Fruit fly (Drosophila melanogaster) whole organism, adult: Measurements from ENCODE around the gene KP78a.

ENCODE experiments used
- CG11617 ChIP-seq: fragments of 200-800 bp; sonication (Bioruptor generic); optimal IDR thresholded peaks from 2 replicates; lab custom pipeline; 2017; ENCODE audit warnings: mild to moderate bottlenecking, missing biosample characterization, missing genetic modification reagents, missing genetic modification characterization
- CG12768 ChIP-seq: fragments of 200-800 bp; sonication (Bioruptor generic); optimal IDR thresholded peaks from 2 replicates; lab custom pipeline; 2017; ENCODE audit warnings: missing biosample characterization, missing genetic modification characterization, mild to moderate bottlenecking, moderate library complexity, missing genetic modification reagents
- CG14711 ChIP-seq: fragments of 200-800 bp; sonication (Bioruptor generic); optimal IDR thresholded peaks from 2 replicates; lab custom pipeline; 2018; ENCODE audit warnings: missing biosample characterization, mild to moderate bottlenecking, missing genetic modification characterization, moderate library complexity
- CG1620 ChIP-seq: fragments of 200-800 bp; sonication (Bioruptor generic); optimal IDR thresholded peaks from 2 replicates; lab custom pipeline; 2016; ENCODE audit warnings: missing biosample characterization, missing genetic modification characterization
- CG33017 ChIP-seq: fragments of 200-800 bp; sonication (Bioruptor generic); optimal IDR thresholded peaks from 2 replicates; lab custom pipeline; 2018; ENCODE audit warnings: missing biosample characterization, mild to moderate bottlenecking, missing genetic modification characterization, moderate library complexity
- CG5204 ChIP-seq: fragments of 200-800 bp; sonication (Bioruptor generic); optimal IDR thresholded peaks from 2 replicates; lab custom pipeline; 2016; ENCODE audit warnings: missing biosample characterization, missing genetic modification characterization
- CG7045 ChIP-seq: fragments of 200-800 bp; sonication (Bioruptor generic); optimal IDR thresholded peaks from 2 replicates; lab custom pipeline; 2017; ENCODE audit warnings: missing biosample characterization, mild to moderate bottlenecking, missing genetic modification characterization
- CG7101 ChIP-seq: fragments of 200-800 bp; sonication (Bioruptor generic); optimal IDR thresholded peaks from 2 replicates; lab custom pipeline; 2018; ENCODE audit warnings: missing biosample characterization, mild to moderate bottlenecking, missing genetic modification characterization, moderate library complexity
- Clk ChIP-seq: fragments of 200-800 bp; sonication (Bioruptor generic); optimal IDR thresholded peaks from 2 replicates; lab custom pipeline; 2017; ENCODE audit warnings: missing biosample characterization, missing genetic modification characterization
- Crg-1 ChIP-seq: fragments of 200-800 bp; sonication (Bioruptor generic); optimal IDR thresholded peaks from 2 replicates; lab custom pipeline; 2016; ENCODE audit warnings: missing biosample characterization, missing genetic modification characterization
- Hr96 ChIP-seq: fragments of 200-800 bp; sonication (Bioruptor generic); optimal IDR thresholded peaks from 2 replicates; lab custom pipeline; 2016; ENCODE audit warnings: missing biosample characterization, missing genetic modification characterization
- Mnt ChIP-seq: fragments of 200-800 bp; sonication (Bioruptor generic); optimal IDR thresholded peaks from 2 replicates; lab custom pipeline; 2016; ENCODE audit warnings: missing biosample characterization, mild to moderate bottlenecking, missing genetic modification characterization
- bab1 ChIP-seq: fragments of 200-800 bp; sonication (Bioruptor generic); optimal IDR thresholded peaks from 3 replicates; lab custom pipeline; 2019; ENCODE audit warnings: missing biosample characterization, mild to moderate bottlenecking, missing genetic modification characterization, moderate library complexity
- cic ChIP-seq: fragments of 200-800 bp; sonication (Bioruptor generic); optimal IDR thresholded peaks from 2 replicates; lab custom pipeline; 2017; ENCODE audit warnings: missing biosample characterization, mild to moderate bottlenecking, missing genetic modification characterization, moderate library complexity
- cnc ChIP-seq, 2 experiments: fragments of >200 bp; optimal IDR thresholded peaks; 2 replicates each; lab custom pipeline; 2017
- kay ChIP-seq: fragments of 200-800 bp; sonication (Bioruptor generic); peaks from one replicate; lab custom pipeline; 2016; ENCODE audit warnings: missing biosample characterization, missing genetic modification characterization, borderline replicate concordance
- ovo ChIP-seq: fragments of 200-800 bp; sonication (Bioruptor generic); optimal IDR thresholded peaks from 2 replicates; lab custom pipeline; 2016; ENCODE audit warnings: missing biosample characterization, missing genetic modification characterization
- pad ChIP-seq: fragments of 200-800 bp; sonication (Bioruptor generic); optimal IDR thresholded peaks from 3 replicates; lab custom pipeline; 2017; ENCODE audit warnings: missing biosample characterization, missing genetic modification characterization, mild to moderate bottlenecking, moderate library complexity, missing genetic modification reagents
- tj ChIP-seq: fragments of 200-800 bp; sonication (Bioruptor generic); optimal IDR thresholded peaks from 3 replicates; lab custom pipeline; 2017; ENCODE audit warnings: missing biosample characterization, mild to moderate bottlenecking, missing genetic modification characterization, moderate library complexity
- toe ChIP-seq: fragments of 200-800 bp; sonication (Bioruptor generic); optimal IDR thresholded peaks from 2 replicates; lab custom pipeline; 2016; ENCODE audit warnings: missing biosample characterization, missing genetic modification characterization

KP78a gene

dm6 chr3R:11375142-11375541 is 22.2 kb upstream of the KP78a start:
- TF ChIP-seq cic (GFP tag; lab: Kevin White, UChicago) (no peak), CG1620 (GFP tag; lab: Kevin White, UChicago) (no peak), tj (GFP tag; lab: Kevin White, UChicago) (no peak), ovo (GFP tag; lab: Kevin White, UChicago) (no peak), CG14711 (no peak), Clk (GFP tag; lab: Kevin White, UChicago) (no peak), Crg-1 (no peak), CG12768 (no peak), cnc (optimal IDR thresholded peaks at IDR 0.05; lab: Kevin White, UChicago) (no peak), Mnt (GFP tag; lab: Kevin White, UChicago) (no peak), pad (no peak)

dm6 chr3R:11372053-11373016 is 19.4 kb upstream of the KP78a start:
- peak; percentile 79 for TF ChIP-seq pad
- TF ChIP-seq CG11617 (GFP tag; lab: Kevin White, UChicago), result no peak

dm6 chr3R:11370805-11371204 is 17.9 kb upstream of the KP78a start:
- TF ChIP-seq CG7101 (no peak), bab1 (GFP tag; lab: Kevin White, UChicago) (no peak), CG11617 (GFP tag; lab: Kevin White, UChicago) (no peak), CG7045 (GFP tag; lab: Kevin White, UChicago) (no peak), ovo (GFP tag; lab: Kevin White, UChicago) (no peak), CG33017 (tag; lab: Kevin White, UChicago) (no peak), Crg-1 (no peak), kay (GFP tag; lab: Kevin White, UChicago) (no peak), CG5204 (GFP tag; lab: Kevin White, UChicago) (no peak), toe (GFP tag; lab: Kevin White, UChicago) (no peak), CG1620 (GFP tag; lab: Kevin White, UChicago) (no peak)

dm6 chr3R:11370333-11370732 is 17.4 kb upstream of the KP78a start:
- TF ChIP-seq cnc (optimal IDR thresholded peaks at IDR 0.05; lab: Kevin White, UChicago), result no peak
- TF ChIP-seq tj (GFP tag; lab: Kevin White, UChicago), result no peak
- TF ChIP-seq CG11617 (GFP tag; lab: Kevin White, UChicago), result no peak
- no peak for TF ChIP-seq Clk (GFP tag; lab: Kevin White, UChicago)
- TF ChIP-seq CG7101, result no peak
- no peak for TF ChIP-seq Crg-1
- TF ChIP-seq ovo (GFP tag; lab: Kevin White, UChicago), result no peak
- no peak for TF ChIP-seq pad
- TF ChIP-seq CG1620 (GFP tag; lab: Kevin White, UChicago), result no peak
- TF ChIP-seq Hr96 (GFP tag; lab: Kevin White, UChicago), result no peak

dm6 chr3R:11368766-11369165 is 15.8 kb upstream of the KP78a start:
- TF ChIP-seq CG12768 (no peak), CG11617 (GFP tag; lab: Kevin White, UChicago) (no peak), CG14711 (no peak)

- no peak for TF ChIP-seq cic (GFP tag; lab: Kevin White, UChicago)
- no peak for TF ChIP-seq CG7101
- no peak for TF ChIP-seq CG7045 (GFP tag; lab: Kevin White, UChicago)
- no peak for TF ChIP-seq bab1 (GFP tag; lab: Kevin White, UChicago)
- no peak for TF ChIP-seq tj (GFP tag; lab: Kevin White, UChicago)
Measured at dm6 chr3R:11366315-11366714, 13.4 kb upstream of the KP78a start.

- TF ChIP-seq toe (GFP tag; lab: Kevin White, UChicago), result no peak
- TF ChIP-seq tj (GFP tag; lab: Kevin White, UChicago), result no peak
- no peak for TF ChIP-seq Clk (GFP tag; lab: Kevin White, UChicago)
- TF ChIP-seq Mnt (GFP tag; lab: Kevin White, UChicago), result no peak
- TF ChIP-seq CG5204 (GFP tag; lab: Kevin White, UChicago), result no peak
- no peak for TF ChIP-seq Crg-1
- no peak for TF ChIP-seq CG12768
- no peak for TF ChIP-seq cic (GFP tag; lab: Kevin White, UChicago)
- no peak for TF ChIP-seq CG1620 (GFP tag; lab: Kevin White, UChicago)
- TF ChIP-seq CG11617 (GFP tag; lab: Kevin White, UChicago), result no peak
- TF ChIP-seq cnc (optimal IDR thresholded peaks at IDR 0.05; lab: Kevin White, UChicago), result no peak
- TF ChIP-seq pad, result no peak
- TF ChIP-seq Hr96 (GFP tag; lab: Kevin White, UChicago), result no peak
- TF ChIP-seq ovo (GFP tag; lab: Kevin White, UChicago), result no peak
- TF ChIP-seq bab1 (GFP tag; lab: Kevin White, UChicago), result no peak
- no peak for TF ChIP-seq CG33017 (tag; lab: Kevin White, UChicago)
- no peak for TF ChIP-seq CG7045 (GFP tag; lab: Kevin White, UChicago)
- no peak for TF ChIP-seq CG14711
- no peak for TF ChIP-seq kay (GFP tag; lab: Kevin White, UChicago)
Measured at dm6 chr3R:11363577-11363976, 10.6 kb upstream of the KP78a start.
